Worm (Caenorhabditis elegans) whole organism, L2 larva: ENCODE data around the gene flp-2.

Experiments
- C34F6.9 ChIP-seq: fragments of 150-350 bp; optimal IDR thresholded peaks from 2 replicates; lab custom pipeline; 2014; ENCODE audit warnings: missing biosample characterization, missing genetic modification characterization
- F13H6.1 ChIP-seq: sonication (generic microtip); optimal IDR thresholded peaks from 2 replicates; lab custom pipeline; 2016; ENCODE audit warnings: missing genetic modification characterization, missing compliant biosample characterization
- R02D3.7 ChIP-seq: fragments of 150-350 bp; optimal IDR thresholded peaks from 2 replicates; lab custom pipeline; 2014; ENCODE audit warnings: missing biosample characterization, missing genetic modification characterization
- Y55F3AM.14 ChIP-seq: fragments of 200-800 bp; sonication (Bioruptor generic); optimal IDR thresholded peaks from 2 replicates; lab custom pipeline; 2018; ENCODE audit warnings: mild to moderate bottlenecking, missing genetic modification characterization, missing compliant biosample characterization
- ZK546.5 ChIP-seq: sonication (generic microtip); optimal IDR thresholded peaks from 2 replicates; lab custom pipeline; 2017; ENCODE audit warnings: missing biosample characterization, missing genetic modification characterization
- alr-1 ChIP-seq: fragments of 150-350 bp; optimal IDR thresholded peaks from 2 replicates; lab custom pipeline; 2014; ENCODE audit warnings: missing biosample characterization, missing genetic modification characterization
- ama-1 ChIP-seq: fragments of 150-350 bp; optimal IDR thresholded peaks from 2 replicates; lab custom pipeline; 2018; ENCODE audit warnings: inconsistent platforms
- blmp-1 ChIP-seq: sonication (generic microtip); optimal IDR thresholded peaks from 2 replicates; lab custom pipeline; 2017; ENCODE audit warnings: missing genetic modification characterization, mild to moderate bottlenecking, missing compliant biosample characterization, antibody characterized with exemption, moderate library complexity; ENCODE audit not compliant: insufficient read depth
- ceh-16 ChIP-seq: fragments of 150-350 bp; optimal IDR thresholded peaks from 2 replicates; lab custom pipeline; 2014; ENCODE audit warnings: missing biosample characterization, missing genetic modification characterization
- crh-2 ChIP-seq: sonication (generic microtip); optimal IDR thresholded peaks from 2 replicates; lab custom pipeline; 2017; ENCODE audit warnings: missing biosample characterization, missing genetic modification characterization
- egl-27 ChIP-seq: sonication (generic microtip); optimal IDR thresholded peaks from 3 replicates; lab custom pipeline; 2017; ENCODE audit warnings: missing biosample characterization, missing genetic modification reagents, missing genetic modification characterization
- elt-1 ChIP-seq: fragments of 150-350 bp; optimal IDR thresholded peaks from 2 replicates; lab custom pipeline; 2014; ENCODE audit warnings: missing biosample characterization, missing genetic modification characterization
- elt-3 ChIP-seq: sonication (generic microtip); optimal IDR thresholded peaks from 2 replicates; lab custom pipeline; 2017; ENCODE audit warnings: missing biosample characterization, missing genetic modification characterization
- fos-1 ChIP-seq: fragments of 150-350 bp; optimal IDR thresholded peaks from 2 replicates; lab custom pipeline; 2014; ENCODE audit warnings: missing biosample characterization, missing genetic modification characterization
- gmeb-1 ChIP-seq: fragments of 150-350 bp; optimal IDR thresholded peaks from 2 replicates; lab custom pipeline; 2014; ENCODE audit warnings: missing biosample characterization, missing genetic modification characterization
- lin-11 ChIP-seq: fragments of 150-350 bp; sonication (generic microtip); optimal IDR thresholded peaks from 2 replicates; lab custom pipeline; 2014; ENCODE audit warnings: missing biosample characterization, missing genetic modification characterization, inconsistent platforms, mixed read lengths
- lin-13 ChIP-seq: fragments of 150-350 bp; optimal IDR thresholded peaks from 2 replicates; lab custom pipeline; 2014; ENCODE audit warnings: missing biosample characterization, missing genetic modification reagents, missing genetic modification characterization
- mbf-1 ChIP-seq: sonication (generic microtip); optimal IDR thresholded peaks from 2 replicates; lab custom pipeline; 2017; ENCODE audit warnings: missing biosample characterization, missing genetic modification characterization
- mdl-1 ChIP-seq, 2 experiments: fragments of 150-350 bp in 1 of 2; sonication (generic microtip) in 1 of 2; optimal IDR thresholded peaks; 2 replicates each; lab custom pipeline; 2017; ENCODE audit warnings: missing biosample characterization in 2 of 2, missing genetic modification characterization in 2 of 2
- nhr-10 ChIP-seq: sonication (generic microtip); optimal IDR thresholded peaks from 2 replicates; lab custom pipeline; 2017; ENCODE audit warnings: missing biosample characterization, missing genetic modification characterization
- nhr-12 ChIP-seq: fragments of 150-350 bp; optimal IDR thresholded peaks from 2 replicates; lab custom pipeline; 2014; ENCODE audit warnings: missing biosample characterization, missing genetic modification characterization
- nhr-129 ChIP-seq: fragments of 150-350 bp; optimal IDR thresholded peaks from 2 replicates; lab custom pipeline; 2014; ENCODE audit warnings: missing biosample characterization, missing genetic modification characterization
- nhr-21 ChIP-seq: fragments of 150-350 bp; optimal IDR thresholded peaks from 2 replicates; lab custom pipeline; 2014; ENCODE audit warnings: missing biosample characterization, missing genetic modification characterization
- nhr-237 ChIP-seq: fragments of 150-350 bp; optimal IDR thresholded peaks from 2 replicates; lab custom pipeline; 2014; ENCODE audit warnings: missing biosample characterization, missing genetic modification characterization
- nhr-25 ChIP-seq: fragments of 150-350 bp; sonication (generic microtip); optimal IDR thresholded peaks from 3 replicates; lab custom pipeline; 2014; ENCODE audit warnings: missing biosample characterization, missing genetic modification characterization
- nhr-77 ChIP-seq: fragments of 150-350 bp; optimal IDR thresholded peaks from 2 replicates; lab custom pipeline; 2014; ENCODE audit warnings: missing biosample characterization, missing genetic modification characterization
- peb-1 ChIP-seq: fragments of 150-350 bp; optimal IDR thresholded peaks from 2 replicates; lab custom pipeline; 2014; ENCODE audit warnings: missing biosample characterization, missing genetic modification characterization
- sem-4 ChIP-seq: fragments of 150-350 bp; optimal IDR thresholded peaks from 2 replicates; lab custom pipeline; 2014; ENCODE audit warnings: missing biosample characterization, missing genetic modification reagents, missing genetic modification characterization
- skn-1 ChIP-seq: sonication (generic microtip); optimal IDR thresholded peaks from 2 replicates; lab custom pipeline; 2017; ENCODE audit warnings: missing biosample characterization, missing genetic modification characterization
- sma-3 ChIP-seq: sonication (generic microtip); optimal IDR thresholded peaks from 2 replicates; lab custom pipeline; 2016; ENCODE audit warnings: missing genetic modification reagents, missing genetic modification characterization, missing compliant biosample characterization
- sma-9 ChIP-seq, 2 experiments: fragments of 150-350 bp in 1 of 2; sonication (generic microtip) in 1 of 2; optimal IDR thresholded peaks; 2 replicates each; lab custom pipeline; 2014 to 2016; ENCODE audit warnings: missing genetic modification characterization in 2 of 2, mild to moderate bottlenecking in 1 of 2, missing biosample characterization in 1 of 2, missing compliant biosample characterization in 1 of 2, missing genetic modification reagents in 1 of 2, moderate library complexity in 1 of 2
- snpc-4 ChIP-seq: fragments of 150-350 bp; optimal IDR thresholded peaks from 2 replicates; lab custom pipeline; 2014; ENCODE audit warnings: missing biosample characterization, missing genetic modification characterization
- unc-39 ChIP-seq: fragments of 150-350 bp; optimal IDR thresholded peaks from 2 replicates; lab custom pipeline; 2014; ENCODE audit warnings: missing biosample characterization, missing genetic modification characterization

Gene flp-2

ce11 chrX:10051625-10052024 lies 43.4 kb downstream of the flp-2 start:
- TF ChIP-seq F13H6.1 (tag; lab: Kevin White, UChicago) (peak; percentile 73), sma-3 (GFP tag; lab: Kevin White, UChicago) (peak; percentile 88), blmp-1 (peak; percentile 77), skn-1 (tag; lab: Kevin White, UChicago) (peak; percentile 4), nhr-25 (tag; lab: Kevin White, UChicago) (peak; percentile 72), nhr-12 (tag; lab: Kevin White, UChicago) (no peak), peb-1 (tag; lab: Kevin White, UChicago) (no peak), nhr-129 (peak; percentile 47), snpc-4 (tag; lab: Kevin White, UChicago) (no peak), sma-9 (GFP tag; optimal IDR thresholded peaks at IDR 0.05; lab: Kevin White, UChicago) (peak; percentile 92), sma-9 (tag; optimal IDR thresholded peaks at IDR 0.05; lab: Kevin White, UChicago) (no peak), mdl-1 (tag; optimal IDR thresholded peaks at IDR 0.05; lab: Kevin White, UChicago) (peak in 1 of 2 experiments; percentile 44), gmeb-1 (tag; lab: Kevin White, UChicago) (peak; percentile 26), C34F6.9 (peak; percentile 33), crh-2 (tag; lab: Kevin White, UChicago) (peak; percentile 76), nhr-21 (tag; lab: Kevin White, UChicago) (peak; percentile 59), Y55F3AM.14 (GFP tag; lab: Kevin White, UChicago) (peak; percentile 28), alr-1 (no peak), lin-11 (tag; lab: Kevin White, UChicago) (no peak), egl-27 (tag; lab: Kevin White, UChicago) (no peak), elt-3 (tag; lab: Kevin White, UChicago) (no peak), fos-1 (tag; lab: Kevin White, UChicago) (peak; percentile 70), mbf-1 (tag; lab: Kevin White, UChicago) (no peak), ceh-16 (no peak)

DNA sequence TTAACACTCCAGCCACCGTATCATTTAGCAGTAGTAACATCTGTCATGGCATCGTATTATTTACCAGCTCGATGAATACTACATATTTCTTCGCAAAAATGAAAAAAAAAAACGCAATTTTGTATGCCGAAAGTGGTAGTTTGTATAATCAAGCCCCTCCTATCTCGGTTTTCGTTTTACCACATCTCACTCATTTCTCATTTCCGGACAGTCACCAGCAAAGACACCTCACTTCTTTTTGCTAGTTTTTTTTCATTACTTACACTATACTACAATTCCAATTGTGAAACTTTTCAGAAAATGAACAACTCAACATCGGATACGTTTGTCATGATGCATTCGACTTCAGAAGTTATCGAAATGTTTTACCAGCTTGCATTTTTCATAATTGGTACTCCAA lies 45.9 kb downstream of the flp-2 start, which contains the start of gene gnrr-3:
Gene gnrr-3 (plus strand): TSS at position 301 of the 400 bp plus-strand sequence.
- TF ChIP-seq lin-13 (no peak), sma-3 (GFP tag; lab: Kevin White, UChicago) (no peak), nhr-10 (tag; lab: Kevin White, UChicago) (no peak), alr-1 (no peak), snpc-4 (tag; lab: Kevin White, UChicago) (no peak), ama-1 (lab: Kevin White, UChicago) (no peak), mdl-1 (tag; optimal IDR thresholded peaks at IDR 0.05; lab: Kevin White, UChicago) (no peak)

ce11 chrX:10047325-10047724 lies 47.7 kb downstream of the flp-2 start, which contains the start of gene ZC374.2:
ZC374.2 (minus strand) TSS chrX:10047425.
- TF ChIP-seq unc-39, result no peak
- no peak for TF ChIP-seq sem-4 (tag; lab: Kevin White, UChicago)
- no peak for TF ChIP-seq R02D3.7 (tag; lab: Kevin White, UChicago)

DNA sequence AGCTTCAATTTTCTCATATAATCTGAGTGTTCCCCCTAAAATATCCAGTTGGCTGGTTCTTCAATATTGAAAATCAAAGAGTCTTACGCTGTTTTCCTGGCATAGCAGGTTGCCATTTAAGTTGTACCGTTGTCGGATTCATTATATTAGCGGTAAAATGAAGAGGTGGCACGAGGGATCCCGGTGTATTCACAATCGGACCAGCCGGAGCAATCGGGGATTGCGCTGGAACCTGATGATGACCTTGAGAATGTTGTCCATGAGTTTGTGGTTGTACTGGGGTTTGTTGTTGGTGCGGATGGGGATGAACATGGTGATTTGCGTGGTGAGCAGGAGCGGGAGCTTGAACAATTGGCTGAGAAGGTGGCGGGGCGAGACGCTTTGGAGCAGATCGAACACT lies 50.6 kb downstream of the flp-2 start:
- TF ChIP-seq nhr-129 (no peak), Y55F3AM.14 (GFP tag; lab: Kevin White, UChicago) (no peak), ZK546.5 (no peak), nhr-237 (tag; lab: Kevin White, UChicago) (no peak), nhr-77 (no peak), unc-39 (no peak), nhr-25 (tag; lab: Kevin White, UChicago) (no peak), C34F6.9 (no peak), elt-1 (tag; lab: Kevin White, UChicago) (no peak)
- TF ChIP-seq, all 48 proteins: peak for 0
